Worm (Caenorhabditis elegans): Measurements from ENCODE around the gene mrps-16.
A peak's percentile ranks its signal among the peaks of the same experiment; 100 is the strongest.

DNA sequence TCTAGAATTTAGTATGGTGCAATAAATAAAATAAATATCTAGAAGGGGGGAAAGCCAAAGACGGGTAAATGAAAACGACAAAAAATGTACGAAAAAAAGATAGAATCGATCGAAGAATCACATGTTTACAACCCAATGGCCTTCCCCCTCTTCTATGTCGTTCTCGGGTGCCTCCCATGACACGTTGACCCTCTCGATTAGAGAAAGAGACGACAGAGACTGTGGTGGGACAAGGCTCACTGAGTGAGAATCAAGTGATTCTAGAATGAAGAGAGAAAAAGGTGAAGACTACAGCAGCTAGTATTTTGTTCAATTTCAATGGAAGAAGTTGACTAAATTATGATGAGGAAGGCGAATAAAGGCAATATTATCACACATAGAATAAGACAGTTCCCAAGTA, 48.1 kb upstream of the mrps-16 start:
- no peak for TF ChIP-seq unc-39 (tag; optimal IDR thresholded peaks at IDR 0.05)
- no peak for TF ChIP-seq nhr-11 (tag; optimal IDR thresholded peaks at IDR 0.05)
- TF ChIP-seq nhr-77 (tag; optimal IDR thresholded peaks at IDR 0.05) = peak; percentile 63
- TF ChIP-seq snpc-4 (tag; optimal IDR thresholded peaks at IDR 0.05) = no peak
- peak; percentile 97 for TF ChIP-seq hlh-30 (tag; optimal IDR thresholded peaks at IDR 0.05; ENCODE audit: insufficient read depth)
- no peak for TF ChIP-seq egl-27 (tag; optimal IDR thresholded peaks at IDR 0.05)

All from whole organism, L4 larva.